Worm (Caenorhabditis elegans) whole organism, L1 larva: ENCODE measurements around the gene heh-1.
A peak's percentile ranks its signal among the peaks of the same experiment; 100 is the strongest.

Experiments
- C16A3.4 ChIP-seq: fragments of 150-350 bp; optimal IDR thresholded peaks from 2 replicates; lab custom pipeline; 2014; ENCODE audit warnings: missing biosample characterization, missing genetic modification characterization
- C34B4.2 ChIP-seq: sonication (generic microtip); optimal IDR thresholded peaks from 2 replicates; lab custom pipeline; 2017; ENCODE audit warnings: mild to moderate bottlenecking, missing genetic modification characterization, missing compliant biosample characterization
- Y116A8C.19 ChIP-seq: sonication (generic microtip); optimal IDR thresholded peaks from 2 replicates; lab custom pipeline; 2016; ENCODE audit warnings: missing compliant biosample characterization, missing genetic modification characterization, borderline replicate concordance
- aha-1 ChIP-seq: fragments of 150-350 bp; optimal IDR thresholded peaks from 2 replicates; lab custom pipeline; 2014; ENCODE audit warnings: missing biosample characterization, missing genetic modification characterization
- alr-1 ChIP-seq: fragments of 200-800 bp; sonication (Bioruptor generic); optimal IDR thresholded peaks from 2 replicates; lab custom pipeline; 2018; ENCODE audit warnings: borderline replicate concordance, mild to moderate bottlenecking, missing genetic modification characterization, missing compliant biosample characterization
- aly-2 ChIP-seq: fragments of 150-350 bp; optimal IDR thresholded peaks from 2 replicates; lab custom pipeline; 2014; ENCODE audit warnings: missing biosample characterization, missing genetic modification characterization
- ama-1 ChIP-seq: fragments of 150-350 bp; optimal IDR thresholded peaks from 2 replicates; lab custom pipeline; 2014
- blmp-1 ChIP-seq: fragments of 150-350 bp; optimal IDR thresholded peaks from 2 replicates; lab custom pipeline; 2014; ENCODE audit warnings: missing biosample characterization, missing genetic modification characterization
- ceh-82 ChIP-seq, 3 experiments: fragments of 150-350 bp in 1 of 3; sonication (generic microtip) in 2 of 3; optimal IDR thresholded peaks; 2 replicates each; lab custom pipeline; 2014 to 2017; ENCODE audit warnings: missing biosample characterization in 3 of 3, missing genetic modification characterization in 3 of 3
- ceh-88 ChIP-seq: fragments of 200-800 bp; sonication (Bioruptor generic); IDR thresholded peaks from 2 replicates; pipeline ENCODE4 v1.3.6; 2022; ENCODE audit warnings: missing genetic modification characterization, missing compliant biosample characterization
- ces-1 ChIP-seq: fragments of 150-350 bp; optimal IDR thresholded peaks from 2 replicates; lab custom pipeline; 2014; ENCODE audit warnings: missing biosample characterization, missing genetic modification reagents, missing genetic modification characterization
- dpl-1 ChIP-seq, 3 experiments: fragments of 150-350 bp in 2 of 3; sonication (generic microtip) in 1 of 3; optimal IDR thresholded peaks; 2 replicates each; lab custom pipeline; 2014 to 2017; ENCODE audit warnings: missing biosample characterization in 3 of 3, missing genetic modification characterization in 3 of 3, missing genetic modification reagents in 3 of 3
- dsc-1 ChIP-seq: sonication (generic microtip); optimal IDR thresholded peaks from 2 replicates; lab custom pipeline; 2016; ENCODE audit warnings: mild to moderate bottlenecking, missing genetic modification characterization, missing compliant biosample characterization
- efl-1 ChIP-seq, 4 experiments: fragments of 150-350 bp; optimal IDR thresholded peaks in 3 of 4; peaks in 1 of 4; 1 replicate in 1 of 4; 2 replicates in 3 of 4; lab custom pipeline; 2014; ENCODE audit warnings: missing biosample characterization in 2 of 4, missing genetic modification characterization in 2 of 4, missing genetic modification reagents in 2 of 4
- elt-2 ChIP-seq: sonication (generic microtip); optimal IDR thresholded peaks from 2 replicates; lab custom pipeline; 2016; ENCODE audit warnings: missing genetic modification characterization, mild to moderate bottlenecking, inconsistent platforms, missing compliant biosample characterization, missing genetic modification reagents
- fkh-10 ChIP-seq: sonication (generic microtip); optimal IDR thresholded peaks from 2 replicates; lab custom pipeline; 2017; ENCODE audit warnings: missing biosample characterization, missing genetic modification reagents, missing genetic modification characterization
- fos-1 ChIP-seq: fragments of 150-350 bp; optimal IDR thresholded peaks from 2 replicates; lab custom pipeline; 2014; ENCODE audit warnings: missing biosample characterization, missing genetic modification characterization
- hlh-17 ChIP-seq: fragments of 200-800 bp; sonication (Bioruptor generic); optimal IDR thresholded peaks from 2 replicates; lab custom pipeline; 2018; ENCODE audit warnings: missing genetic modification characterization, mild to moderate bottlenecking, missing compliant biosample characterization, moderate library complexity, borderline replicate concordance
- hpl-2 ChIP-seq: fragments of 150-350 bp; optimal IDR thresholded peaks from 2 replicates; lab custom pipeline; 2014; ENCODE audit warnings: missing biosample characterization, missing genetic modification reagents, missing genetic modification characterization
- isw-1 ChIP-seq: fragments of 200-800 bp; sonication (Bioruptor generic); IDR thresholded peaks from 2 replicates; pipeline ENCODE4 v1.3.6; 2022; ENCODE audit warnings: missing genetic modification characterization, missing compliant biosample characterization
- lin-14 ChIP-seq: fragments of 200-800 bp; sonication (Bioruptor generic); optimal IDR thresholded peaks from 2 replicates; lab custom pipeline; 2018; ENCODE audit warnings: mild to moderate bottlenecking, missing genetic modification characterization, moderate library complexity, missing compliant biosample characterization
- lin-35 ChIP-seq, 2 experiments: fragments of 150-350 bp; optimal IDR thresholded peaks; 2 replicates each; lab custom pipeline; 2014; ENCODE audit warnings: missing biosample characterization in 2 of 2, missing genetic modification characterization in 2 of 2, missing genetic modification reagents in 2 of 2
- lir-3 ChIP-seq: sonication (generic microtip); optimal IDR thresholded peaks from 2 replicates; lab custom pipeline; 2016; ENCODE audit warnings: mild to moderate bottlenecking, missing genetic modification characterization, moderate library complexity, missing compliant biosample characterization; ENCODE audit not compliant: poor library complexity
- lsy-2 ChIP-seq, 2 experiments: fragments of 150-350 bp; optimal IDR thresholded peaks; 2 replicates each; lab custom pipeline; 2014; ENCODE audit warnings: missing biosample characterization in 2 of 2, missing genetic modification characterization in 2 of 2
- mdl-1 ChIP-seq, 2 experiments: fragments of 150-350 bp; optimal IDR thresholded peaks; 2 replicates each; lab custom pipeline; 2014 to 2017; ENCODE audit warnings: missing biosample characterization in 2 of 2, missing genetic modification characterization in 2 of 2, inconsistent platforms in 1 of 2
- mep-1 ChIP-seq: fragments of 150-350 bp; optimal IDR thresholded peaks from 2 replicates; lab custom pipeline; 2014; ENCODE audit warnings: missing biosample characterization, missing genetic modification characterization
- nhr-11 ChIP-seq: fragments of 150-350 bp; optimal IDR thresholded peaks from 2 replicates; lab custom pipeline; 2014; ENCODE audit warnings: missing biosample characterization, missing genetic modification characterization
- nhr-12 ChIP-seq: sonication (generic microtip); optimal IDR thresholded peaks from 2 replicates; lab custom pipeline; 2017; ENCODE audit warnings: missing biosample characterization, missing genetic modification characterization
- nhr-20 ChIP-seq: sonication (generic microtip); optimal IDR thresholded peaks from 2 replicates; lab custom pipeline; 2016; ENCODE audit warnings: mild to moderate bottlenecking, missing genetic modification characterization, missing compliant biosample characterization
- nhr-237 ChIP-seq: fragments of 150-350 bp; optimal IDR thresholded peaks from 2 replicates; lab custom pipeline; 2014; ENCODE audit warnings: missing biosample characterization, missing genetic modification characterization
- nhr-47 ChIP-seq: sonication (generic microtip); optimal IDR thresholded peaks from 2 replicates; lab custom pipeline; 2016; ENCODE audit warnings: mild to moderate bottlenecking, missing genetic modification characterization, moderate library complexity, missing compliant biosample characterization
- nhr-71 ChIP-seq: sonication (generic microtip); optimal IDR thresholded peaks from 2 replicates; lab custom pipeline; 2016; ENCODE audit warnings: mild to moderate bottlenecking, missing genetic modification characterization, moderate library complexity, missing compliant biosample characterization
- nhr-76 ChIP-seq: sonication (generic microtip); optimal IDR thresholded peaks from 2 replicates; lab custom pipeline; 2017; ENCODE audit warnings: missing biosample characterization, missing genetic modification characterization
- nhr-77 ChIP-seq: fragments of 150-350 bp; optimal IDR thresholded peaks from 2 replicates; lab custom pipeline; 2014; ENCODE audit warnings: missing biosample characterization, missing genetic modification characterization
- nhr-85 ChIP-seq: sonication (generic microtip); peaks from one replicate; lab custom pipeline; 2016; ENCODE audit warnings: missing genetic modification characterization, inconsistent platforms, missing compliant biosample characterization
- nhr-90 ChIP-seq: sonication (generic microtip); optimal IDR thresholded peaks from 2 replicates; lab custom pipeline; 2016; ENCODE audit warnings: mild to moderate bottlenecking, missing genetic modification characterization, missing compliant biosample characterization; ENCODE audit not compliant: poor library complexity
- pag-3 ChIP-seq: sonication (generic microtip); optimal IDR thresholded peaks from 2 replicates; lab custom pipeline; 2017; ENCODE audit warnings: missing genetic modification characterization, mild to moderate bottlenecking, missing compliant biosample characterization, antibody characterized with exemption, borderline replicate concordance; ENCODE audit not compliant: insufficient read depth
- pax-3 ChIP-seq: fragments of 200-800 bp; sonication (Bioruptor generic); optimal IDR thresholded peaks from 2 replicates; lab custom pipeline; 2018; ENCODE audit warnings: mild to moderate bottlenecking, missing genetic modification characterization, moderate library complexity, missing compliant biosample characterization
- rnt-1 ChIP-seq: sonication (generic microtip); optimal IDR thresholded peaks from 2 replicates; lab custom pipeline; 2016; ENCODE audit warnings: mild to moderate bottlenecking, missing genetic modification characterization, moderate library complexity, missing compliant biosample characterization
- snu-23 ChIP-seq: sonication (generic microtip); optimal IDR thresholded peaks from 2 replicates; lab custom pipeline; 2016; ENCODE audit warnings: missing genetic modification characterization, missing compliant biosample characterization
- sox-4 ChIP-seq: sonication (generic microtip); optimal IDR thresholded peaks from 2 replicates; lab custom pipeline; 2016; ENCODE audit warnings: missing genetic modification characterization, missing compliant biosample characterization
- sptf-1 ChIP-seq: fragments of 150-350 bp; optimal IDR thresholded peaks from 2 replicates; lab custom pipeline; 2014; ENCODE audit warnings: missing biosample characterization, missing genetic modification characterization
- sup-37 ChIP-seq: fragments of 200-800 bp; sonication (Bioruptor generic); optimal IDR thresholded peaks from 2 replicates; lab custom pipeline; 2018; ENCODE audit warnings: mild to moderate bottlenecking, missing genetic modification characterization, missing compliant biosample characterization
- tbx-2 ChIP-seq: sonication (generic microtip); optimal IDR thresholded peaks from 2 replicates; lab custom pipeline; 2016; ENCODE audit warnings: missing genetic modification characterization, missing compliant biosample characterization
- tlp-1 ChIP-seq: fragments of 150-350 bp; optimal IDR thresholded peaks from 2 replicates; lab custom pipeline; 2014; ENCODE audit warnings: missing biosample characterization, missing genetic modification characterization
- unc-86 ChIP-seq: sonication (generic microtip); optimal IDR thresholded peaks from 2 replicates; lab custom pipeline; 2016; ENCODE audit warnings: missing genetic modification characterization, missing compliant biosample characterization
- unc-98 ChIP-seq: fragments of 200-800 bp; sonication (Bioruptor generic); IDR thresholded peaks from 2 replicates; pipeline ENCODE4 v1.3.6; 2022; ENCODE audit warnings: missing genetic modification characterization, missing compliant biosample characterization
- ztf-4 ChIP-seq: fragments of 150-350 bp; optimal IDR thresholded peaks from 2 replicates; lab custom pipeline; 2014; ENCODE audit warnings: missing biosample characterization, missing genetic modification characterization

Gene heh-1

DNA sequence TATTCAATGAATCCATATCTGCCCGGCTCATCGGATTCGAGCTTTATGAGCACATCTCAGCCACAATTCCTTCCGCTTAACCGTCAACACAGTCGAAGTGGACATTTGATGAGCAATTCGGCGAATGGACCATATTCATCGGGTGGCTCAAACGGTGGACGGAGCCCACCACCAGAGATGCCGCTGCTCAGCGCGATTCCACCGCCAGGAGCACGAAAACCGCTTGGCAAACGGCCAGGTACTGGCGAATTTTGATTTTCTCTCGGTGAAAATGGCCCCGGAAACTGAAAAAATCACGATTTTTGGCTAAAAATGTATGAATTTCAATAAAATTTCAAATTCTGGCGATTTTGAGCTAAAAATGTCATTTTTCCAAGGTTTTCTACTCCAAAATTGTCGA lies 19.5 kb downstream of the heh-1 start:
- TF ChIP-seq elt-2 = no peak
- TF ChIP-seq hlh-17 = no peak
- no peak for TF ChIP-seq nhr-77 (tag; lab: Kevin White, UChicago)

DNA sequence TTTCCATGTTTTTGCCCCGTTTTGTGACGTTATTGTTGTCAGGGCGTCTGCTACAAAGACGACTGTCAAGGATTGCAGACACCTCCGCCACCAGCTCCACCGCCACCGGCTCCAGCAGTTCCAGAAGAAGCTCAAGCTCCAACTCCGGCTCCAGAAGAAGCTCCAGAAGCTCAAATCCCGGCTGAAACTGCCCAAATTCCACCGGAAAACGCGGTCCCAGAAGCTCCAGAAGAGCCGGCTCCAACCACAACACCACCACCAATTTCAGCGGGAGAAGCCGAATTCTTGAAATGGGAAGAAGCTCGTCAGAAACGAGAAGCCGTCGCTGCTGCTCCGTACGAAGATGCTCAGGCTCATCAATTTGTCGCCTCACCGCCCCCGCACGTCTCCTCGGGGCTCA lies 22.5 kb downstream of the heh-1 start:
- TF ChIP-seq lsy-2 (tag; optimal IDR thresholded peaks at IDR 0.05; lab: Kevin White, UChicago) (no peak), fos-1 (tag; lab: Kevin White, UChicago) (no peak)

DNA sequence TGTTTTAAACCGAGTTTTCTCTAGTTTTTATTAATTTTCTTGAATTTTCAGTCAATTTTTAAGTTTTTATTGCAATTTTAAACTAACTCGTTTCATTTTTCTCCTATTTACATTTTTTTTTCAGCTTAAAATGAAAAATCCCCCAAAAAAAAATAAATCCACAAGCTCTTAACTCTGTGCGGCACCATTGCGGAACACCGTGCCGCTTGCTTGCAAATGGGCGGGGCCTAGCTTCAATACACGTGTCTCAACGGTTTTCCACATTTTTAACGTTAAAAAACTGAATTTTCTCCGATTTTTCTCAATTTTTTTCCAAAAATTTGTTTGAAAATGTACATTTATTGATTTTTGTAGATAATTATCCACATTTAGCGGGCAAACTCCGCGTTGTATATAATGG lies 24.3 kb downstream of the heh-1 start, which contains the start of gene R148.3:
TSS of gene R148.3 (plus strand) at position 347 of the 400 bp plus-strand sequence.
- TF ChIP-seq nhr-237 (no peak), unc-98 (no peak), hpl-2 (no peak), rnt-1 (tag; lab: Kevin White, UChicago) (peak; percentile 74), blmp-1 (tag; lab: Kevin White, UChicago) (peak; percentile 42), nhr-47 (tag; lab: Kevin White, UChicago) (peak; percentile 59), mep-1 (tag; lab: Kevin White, UChicago) (peak; percentile 68), C34B4.2 (no peak), Y116A8C.19 (tag; lab: Kevin White, UChicago) (no peak), snu-23 (GFP tag; lab: Kevin White, UChicago) (peak; percentile 67), nhr-11 (no peak), lir-3 (tag; lab: Kevin White, UChicago) (no peak), elt-2 (no peak), aha-1 (tag; lab: Kevin White, UChicago) (no peak), pag-3 (no peak), fkh-10 (GFP tag; lab: Kevin White, UChicago) (no peak), tbx-2 (peak; percentile 48), fos-1 (tag; lab: Kevin White, UChicago) (no peak), nhr-76 (tag; lab: Kevin White, UChicago) (no peak), nhr-12 (no peak), nhr-85 (tag; lab: Kevin White, UChicago) (peak; percentile 80), ces-1 (no peak), ceh-88 (GFP tag; lab: Robert Waterston, UW) (no peak), C16A3.4 (tag; lab: Kevin White, UChicago) (peak; percentile 3), hlh-17 (no peak), alr-1 (no peak), aly-2 (tag; lab: Kevin White, UChicago) (no peak), unc-86 (tag; lab: Kevin White, UChicago) (peak; percentile 19), sup-37 (GFP tag; lab: Kevin White, UChicago) (no peak), tlp-1 (tag; lab: Kevin White, UChicago) (no peak), pax-3 (no peak), efl-1 (optimal IDR thresholded peaks at IDR 0.05; lab: Kevin White, UChicago) (peak; percentile 36 to 50), efl-1 (GFP tag; optimal IDR thresholded peaks at IDR 0.05 in 1 of 2; lab: Kevin White, UChicago) (peak; percentile 41 to 94), sox-4 (no peak), mdl-1 (tag; optimal IDR thresholded peaks at IDR 0.05; lab: Kevin White, UChicago) (peak in 1 of 2 experiments; percentile 61), isw-1 (GFP tag; lab: Robert Waterston, UW) (no peak), lin-35 (GFP tag; optimal IDR thresholded peaks at IDR 0.05; lab: Kevin White, UChicago) (peak; percentile 6 to 59), ztf-4 (tag; lab: Kevin White, UChicago) (no peak), nhr-20 (tag; lab: Kevin White, UChicago) (peak; percentile 35), ceh-82 (tag; optimal IDR thresholded peaks at IDR 0.05; lab: Kevin White, UChicago) (peak; percentile 33 to 45 (median 34)), ama-1 (no peak), dsc-1 (tag; lab: Kevin White, UChicago) (peak; percentile 43), nhr-90 (tag; lab: Kevin White, UChicago) (peak; percentile 49), lsy-2 (tag; optimal IDR thresholded peaks at IDR 0.05; lab: Kevin White, UChicago) (peak; percentile 49 to 69), lin-14 (GFP tag; lab: Kevin White, UChicago) (no peak), dpl-1 (GFP tag; optimal IDR thresholded peaks at IDR 0.05; lab: Kevin White, UChicago) (peak; percentile 3 to 61 (median 40)), nhr-71 (tag; lab: Kevin White, UChicago) (peak; percentile 70), sptf-1 (tag; lab: Kevin White, UChicago) (no peak)
